Fruit fly (Drosophila melanogaster) whole organism: ENCODE measurements around the gene Mayo.

Experiments
- CG8478 ChIP-seq: fragments of >200 bp; optimal IDR thresholded peaks from 2 replicates; lab custom pipeline; 2018; ENCODE audit warnings: inconsistent platforms
- Dll ChIP-seq: fragments of >200 bp; optimal IDR thresholded peaks from 2 replicates; lab custom pipeline; 2017
- EcR ChIP-seq, 2 experiments: fragments of >200 bp; optimal IDR thresholded peaks; 2 replicates each; lab custom pipeline; 2017; ENCODE audit warnings: missing biosample characterization in 2 of 2, missing genetic modification characterization in 2 of 2, missing genetic modification reagents in 2 of 2
- pan ChIP-seq: fragments of >200 bp; optimal IDR thresholded peaks from 2 replicates; lab custom pipeline; 2017
- psq ChIP-seq: fragments of >200 bp; optimal IDR thresholded peaks from 2 replicates; lab custom pipeline; 2017
- usp ChIP-seq: fragments of >200 bp; optimal IDR thresholded peaks from 2 replicates; lab custom pipeline; 2017; ENCODE audit warnings: missing biosample characterization, missing genetic modification characterization, mixed read lengths

- TF ChIP-seq CG8478 (lab: Kevin White, UChicago) (no peak), pan (lab: Kevin White, UChicago) (no peak), psq (lab: Kevin White, UChicago) (no peak), usp (GFP tag; lab: Kevin White, UChicago) (no peak), Dll (lab: Kevin White, UChicago) (no peak), EcR (GFP tag; optimal IDR thresholded peaks at IDR 0.05; lab: Kevin White, UChicago) (no peak)
These were observed at the start of gene Mayo for dm6 chr3R:31109126-31109525.
